Worm (Caenorhabditis elegans) whole organism, late embryonic: ENCODE results near the gene T19D12.2.

ENCODE experiments used
- F13H6.1 ChIP-seq: sonication (generic microtip); optimal IDR thresholded peaks from 2 replicates; lab custom pipeline; 2016; ENCODE audit warnings: missing genetic modification characterization, missing compliant biosample characterization
- K09A11.1 ChIP-seq: sonication (generic microtip); optimal IDR thresholded peaks from 2 replicates; lab custom pipeline; 2017; ENCODE audit warnings: antibody characterized with exemption, mild to moderate bottlenecking, missing genetic modification characterization, missing compliant biosample characterization; ENCODE audit not compliant: insufficient read depth
- T23F11.4 ChIP-seq: fragments of 200-800 bp; sonication (Bioruptor generic); optimal IDR thresholded peaks from 2 replicates; lab custom pipeline; 2018; ENCODE audit warnings: mild to moderate bottlenecking, missing genetic modification characterization, missing compliant biosample characterization
- ama-1 ChIP-seq: fragments of 150-350 bp; optimal IDR thresholded peaks from 2 replicates; lab custom pipeline; 2014
- ceh-30 ChIP-seq: fragments of 150-350 bp; optimal IDR thresholded peaks from 2 replicates; lab custom pipeline; 2014; ENCODE audit warnings: missing biosample characterization, missing genetic modification characterization
- elt-2 ChIP-seq: sonication (generic microtip); optimal IDR thresholded peaks from 2 replicates; lab custom pipeline; 2016; ENCODE audit warnings: missing genetic modification reagents, missing genetic modification characterization, missing compliant biosample characterization
- lin-11 ChIP-seq: fragments of 200-800 bp; sonication (Bioruptor generic); optimal IDR thresholded peaks from 2 replicates; lab custom pipeline; 2018; ENCODE audit warnings: mild to moderate bottlenecking, missing genetic modification characterization, missing compliant biosample characterization
- mec-3 ChIP-seq: sonication (generic microtip); optimal IDR thresholded peaks from 2 replicates; lab custom pipeline; 2016; ENCODE audit warnings: borderline replicate concordance, missing genetic modification characterization, missing compliant biosample characterization
- nfya-1 ChIP-seq: sonication (generic microtip); optimal IDR thresholded peaks from 2 replicates; lab custom pipeline; 2017; ENCODE audit warnings: missing genetic modification characterization, mild to moderate bottlenecking, missing compliant biosample characterization, antibody characterized with exemption, moderate library complexity
- nhr-11 ChIP-seq: fragments of 150-350 bp; optimal IDR thresholded peaks from 2 replicates; lab custom pipeline; 2014; ENCODE audit warnings: missing biosample characterization, missing genetic modification characterization
- pax-1 ChIP-seq: fragments of 150-350 bp; optimal IDR thresholded peaks from 2 replicates; lab custom pipeline; 2014; ENCODE audit warnings: missing biosample characterization, missing genetic modification characterization
- pqm-1 ChIP-seq: sonication (generic microtip); optimal IDR thresholded peaks from 2 replicates; lab custom pipeline; 2016; ENCODE audit warnings: missing genetic modification characterization, missing compliant biosample characterization

- TF ChIP-seq nfya-1 (tag; lab: Kevin White, UChicago): no peak
- no peak for TF ChIP-seq ceh-30 (tag; lab: Kevin White, UChicago)
- TF ChIP-seq F13H6.1 (tag; lab: Kevin White, UChicago): no peak
- TF ChIP-seq ama-1 (lab: Kevin White, UChicago): no peak
- TF ChIP-seq pax-1 (tag; lab: Kevin White, UChicago): no peak
- no peak for TF ChIP-seq K09A11.1 (tag; lab: Kevin White, UChicago)
- TF ChIP-seq nhr-11 (tag; lab: Kevin White, UChicago): no peak
- TF ChIP-seq T23F11.4 (GFP tag; lab: Kevin White, UChicago): no peak
- TF ChIP-seq lin-11 (tag; lab: Kevin White, UChicago): no peak
- TF ChIP-seq elt-2 (tag; lab: Kevin White, UChicago): no peak
- TF ChIP-seq mec-3 (tag; lab: Kevin White, UChicago): no peak
- TF ChIP-seq pqm-1 (tag; lab: Kevin White, UChicago): no peak
Observed at ce11 chrII:6701497-6701896, 40.4 kb downstream of the T19D12.2 start, which contains the start of gene C18H9.6.
